Fruit fly (Drosophila melanogaster) whole organism, pupa: Measurements from ENCODE around the gene Zw.

Source experiments
- CG12605 ChIP-seq: fragments of 200-800 bp; sonication (Bioruptor generic); IDR thresholded peaks from 2 replicates; pipeline ENCODE4 v1.3.6; 2022; ENCODE audit warnings: missing biosample characterization, missing genetic modification characterization
- CG13204 ChIP-seq: fragments of 200-800 bp; sonication (Bioruptor generic); optimal IDR thresholded peaks from 2 replicates; lab custom pipeline; 2018; ENCODE audit warnings: missing biosample characterization, mild to moderate bottlenecking, missing genetic modification characterization, moderate library complexity
- CG14655 ChIP-seq: fragments of 200-800 bp; sonication (Bioruptor generic); optimal IDR thresholded peaks from 3 replicates; lab custom pipeline; 2017; ENCODE audit warnings: mild to moderate bottlenecking, missing biosample characterization, missing genetic modification reagents, missing genetic modification characterization
- CG17806 ChIP-seq: fragments of 200-800 bp; sonication (Bioruptor generic); optimal IDR thresholded peaks from 2 replicates; lab custom pipeline; 2018; ENCODE audit warnings: missing biosample characterization, mild to moderate bottlenecking, missing genetic modification characterization, moderate library complexity
- CG32121 ChIP-seq: fragments of 200-800 bp; sonication (Bioruptor generic); IDR thresholded peaks from 2 replicates; pipeline ENCODE4 v1.3.6; 2022; ENCODE audit warnings: missing biosample characterization, missing genetic modification characterization
- CG34367 ChIP-seq: fragments of 200-800 bp; sonication (Bioruptor generic); optimal IDR thresholded peaks from 2 replicates; lab custom pipeline; 2018; ENCODE audit warnings: missing biosample characterization, mild to moderate bottlenecking, missing genetic modification characterization
- CG8301 ChIP-seq: fragments of 200-800 bp; sonication (Bioruptor generic); optimal IDR thresholded peaks from 2 replicates; lab custom pipeline; 2018; ENCODE audit warnings: missing biosample characterization, mild to moderate bottlenecking, missing genetic modification characterization
- D1 ChIP-seq: fragments of 200-800 bp; sonication (Bioruptor generic); optimal IDR thresholded peaks from 2 replicates; lab custom pipeline; 2018; ENCODE audit warnings: missing biosample characterization, mild to moderate bottlenecking, missing genetic modification characterization, moderate library complexity
- Ets98B ChIP-seq: fragments of 200-800 bp; sonication (Bioruptor generic); IDR thresholded peaks from 2 replicates; pipeline ENCODE4 v1.3.6; 2022; ENCODE audit warnings: missing biosample characterization, missing genetic modification characterization
- Pif1B ChIP-seq: fragments of 200-800 bp; sonication (Bioruptor generic); optimal IDR thresholded peaks from 3 replicates; lab custom pipeline; 2016; ENCODE audit warnings: missing biosample characterization, missing genetic modification characterization
- Snoo ChIP-seq: fragments of 200-800 bp; sonication (Bioruptor generic); optimal IDR thresholded peaks from 3 replicates; lab custom pipeline; 2017; ENCODE audit warnings: missing biosample characterization, mild to moderate bottlenecking, missing genetic modification characterization, inconsistent platforms
- gl ChIP-seq: fragments of 200-800 bp; sonication (Bioruptor generic); optimal IDR thresholded peaks from 2 replicates; lab custom pipeline; 2018; ENCODE audit warnings: missing biosample characterization, mild to moderate bottlenecking, missing genetic modification characterization
- rn ChIP-seq: fragments of 200-800 bp; sonication (Bioruptor generic); IDR thresholded peaks from 2 replicates; pipeline ENCODE4 v1.3.6; 2022; ENCODE audit warnings: missing biosample characterization, missing genetic modification characterization

- TF ChIP-seq CG12605 (GFP tag; lab: Robert Waterston, UW) = peak; percentile 96
- TF ChIP-seq CG14655 (GFP tag; lab: Kevin White, UChicago) = peak; percentile 95
- no peak for TF ChIP-seq D1 (tag; lab: Kevin White, UChicago)
- peak; percentile 99 for TF ChIP-seq Pif1B (GFP tag; lab: Kevin White, UChicago)
- peak; percentile 93 for TF ChIP-seq CG8301
- TF ChIP-seq CG32121 (GFP tag; lab: Robert Waterston, UW) = peak; percentile 94
- peak; percentile 97 for TF ChIP-seq CG17806 (tag; lab: Kevin White, UChicago)
- TF ChIP-seq gl = peak; percentile 96
- TF ChIP-seq rn (GFP tag; lab: Robert Waterston, UW) = peak; percentile 92
- TF ChIP-seq Ets98B (GFP tag; lab: Robert Waterston, UW) = peak; percentile 97
- TF ChIP-seq CG13204 (GFP tag; lab: Kevin White, UChicago) = peak; percentile 96
- TF ChIP-seq CG34367 (tag; lab: Kevin White, UChicago) = peak; percentile 98
- TF ChIP-seq Snoo (tag; lab: Kevin White, UChicago) = peak; percentile 99
These were observed 1.4 kb downstream of the Zw start for dm6 chrX:19668405-19668804.
